Worm (Caenorhabditis elegans): ENCODE measurements around the gene unc-10.

unc-10 gene

DNA sequence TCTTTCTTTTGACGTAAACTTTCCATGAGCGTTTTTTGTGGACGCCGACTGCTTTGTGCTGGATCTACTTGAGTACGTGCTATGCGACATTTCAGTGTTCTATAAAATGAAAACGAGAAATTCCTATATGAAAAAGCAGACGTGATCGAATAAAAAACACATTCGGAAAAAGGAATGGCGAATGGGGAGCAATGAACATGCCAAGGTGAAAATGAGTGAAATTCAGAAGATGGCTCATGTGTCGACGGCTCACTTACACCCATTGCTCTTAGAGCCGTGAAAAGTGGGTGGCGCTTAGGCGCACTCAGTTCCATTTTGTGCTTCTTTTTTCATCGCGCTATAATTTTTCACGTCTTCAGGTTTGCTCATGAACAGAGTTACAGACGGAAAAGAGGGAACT lies 18.5 kb upstream of the unc-10 start, which contains the start of gene K03A1.4:
Gene K03A1.4 (minus strand): TSS at position 101 of the 400 bp plus-strand sequence.
- TF ChIP-seq klf-2 (GFP tag; conservative IDR thresholded peaks at IDR 0.05) (no peak), med-1 (GFP tag; optimal IDR thresholded peaks at IDR 0.05; ENCODE audit: insufficient read depth) (no peak), cog-1 (tag; optimal IDR thresholded peaks at IDR 0.05) (no peak), flt-1 (GFP tag; IDR thresholded peaks at IDR 0.05) (no peak), tab-1 (GFP tag; IDR thresholded peaks at IDR 0.05) (no peak), ref-1 (GFP tag; conservative IDR thresholded peaks at IDR 0.05) (no peak), ztf-23 (GFP tag; IDR thresholded peaks at IDR 0.05) (no peak), T22C8.4 (GFP tag; IDR thresholded peaks at IDR 0.05) (no peak), ztf-29 (GFP tag; IDR thresholded peaks at IDR 0.05) (no peak)

DNA sequence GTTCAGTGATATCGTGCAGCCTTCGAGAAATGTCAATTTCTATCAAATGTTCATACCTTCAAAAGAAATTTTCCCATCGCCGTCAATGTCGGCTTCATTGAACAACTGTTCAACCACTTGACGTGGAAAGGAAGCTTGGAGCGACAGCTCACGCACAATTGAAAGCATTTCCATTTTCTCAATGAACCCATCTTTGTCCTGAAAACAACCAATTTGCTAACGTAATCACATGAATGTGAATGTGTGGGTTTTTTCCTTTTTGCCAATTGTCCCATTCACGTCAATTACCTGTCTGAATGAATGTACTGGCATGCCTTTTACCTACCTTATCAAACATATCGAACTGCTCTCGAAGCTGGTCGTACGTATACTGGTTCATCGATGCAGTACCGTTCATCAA lies 16.2 kb upstream of the unc-10 start:
- TF ChIP-seq ztf-29 (GFP tag; IDR thresholded peaks at IDR 0.05) (no peak), cog-1 (tag; optimal IDR thresholded peaks at IDR 0.05) (no peak), flt-1 (GFP tag; IDR thresholded peaks at IDR 0.05) (no peak), med-1 (GFP tag; optimal IDR thresholded peaks at IDR 0.05; ENCODE audit: insufficient read depth) (no peak), tab-1 (GFP tag; IDR thresholded peaks at IDR 0.05) (no peak), ref-1 (GFP tag; conservative IDR thresholded peaks at IDR 0.05) (no peak), T22C8.4 (GFP tag; IDR thresholded peaks at IDR 0.05) (no peak), ztf-23 (GFP tag; IDR thresholded peaks at IDR 0.05) (no peak), klf-2 (GFP tag; conservative IDR thresholded peaks at IDR 0.05) (no peak)

DNA sequence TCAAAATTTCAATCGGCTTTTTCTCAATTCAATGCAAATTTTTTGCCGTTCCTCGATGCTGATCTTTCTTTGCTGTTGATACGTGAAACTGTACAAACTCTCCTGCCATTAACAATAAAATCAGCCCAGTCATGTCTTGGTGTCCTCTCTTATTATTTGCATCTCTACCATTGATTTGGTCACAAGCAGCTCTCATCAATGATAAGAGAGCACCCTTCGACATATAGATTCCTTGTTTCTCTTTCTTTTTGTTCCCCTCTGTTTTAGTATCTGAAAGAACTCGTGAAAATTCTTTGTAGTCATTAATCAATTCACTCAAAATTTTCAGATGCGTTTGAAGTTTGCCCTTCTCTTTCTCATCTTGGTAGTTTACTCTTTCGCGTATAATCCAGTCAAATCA lies 11.7 kb upstream of the unc-10 start, which contains the start of gene lron-7:
Gene lron-7 (plus strand): TSS at position 323 of the 400 bp plus-strand sequence.
- TF ChIP-seq klf-2 (GFP tag; conservative IDR thresholded peaks at IDR 0.05) (no peak), ref-1 (GFP tag; conservative IDR thresholded peaks at IDR 0.05) (no peak), med-1 (GFP tag; optimal IDR thresholded peaks at IDR 0.05; ENCODE audit: insufficient read depth) (no peak), ztf-29 (GFP tag; IDR thresholded peaks at IDR 0.05) (no peak), ztf-23 (GFP tag; IDR thresholded peaks at IDR 0.05) (no peak), cog-1 (tag; optimal IDR thresholded peaks at IDR 0.05) (no peak), flt-1 (GFP tag; IDR thresholded peaks at IDR 0.05) (no peak), tab-1 (GFP tag; IDR thresholded peaks at IDR 0.05) (no peak), T22C8.4 (GFP tag; IDR thresholded peaks at IDR 0.05) (no peak)

DNA sequence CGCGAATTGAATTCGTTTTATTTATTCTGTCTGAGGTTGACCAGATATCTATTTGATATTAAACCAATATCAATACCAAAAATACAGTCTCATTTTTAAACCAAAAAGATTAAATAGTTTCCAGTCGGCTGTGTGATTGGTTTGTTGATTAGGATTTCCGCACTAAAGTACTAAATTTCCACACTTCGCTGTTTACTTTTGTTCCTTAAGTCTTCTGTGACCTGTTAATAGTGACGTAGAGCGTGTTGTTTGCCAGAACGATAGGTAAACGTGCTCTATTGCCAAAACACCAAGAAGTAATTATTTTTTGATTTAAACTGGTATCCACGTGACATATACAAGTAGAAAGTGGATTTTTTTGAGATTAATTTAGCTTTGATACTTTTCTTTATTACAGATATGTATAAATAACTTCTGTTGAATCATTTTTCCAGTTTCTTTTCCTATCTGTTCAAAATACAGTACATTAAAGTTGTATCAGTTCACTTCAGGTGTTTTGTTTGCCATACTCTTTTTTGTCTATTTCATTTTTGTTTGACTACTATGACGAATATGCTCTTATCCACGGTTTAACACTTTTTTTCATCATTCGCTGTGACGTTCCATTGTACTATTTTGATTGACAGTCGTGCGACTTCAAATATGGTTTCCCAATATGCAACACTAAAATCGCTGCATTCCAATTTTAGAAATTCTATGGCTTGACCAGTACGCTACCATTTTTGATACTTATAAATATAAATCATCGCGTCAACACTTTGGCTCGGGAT lies 10.9 kb upstream of the unc-10 start:
- TF ChIP-seq ref-1 (GFP tag; conservative IDR thresholded peaks at IDR 0.05) (no peak), klf-2 (GFP tag; conservative IDR thresholded peaks at IDR 0.05) (no peak), ztf-23 (GFP tag; IDR thresholded peaks at IDR 0.05) (no peak), tab-1 (GFP tag; IDR thresholded peaks at IDR 0.05) (no peak), flt-1 (GFP tag; IDR thresholded peaks at IDR 0.05) (no peak), T22C8.4 (GFP tag; IDR thresholded peaks at IDR 0.05) (no peak), med-1 (GFP tag; optimal IDR thresholded peaks at IDR 0.05; ENCODE audit: insufficient read depth) (no peak), ztf-29 (GFP tag; IDR thresholded peaks at IDR 0.05) (no peak), cog-1 (tag; optimal IDR thresholded peaks at IDR 0.05) (no peak)

DNA sequence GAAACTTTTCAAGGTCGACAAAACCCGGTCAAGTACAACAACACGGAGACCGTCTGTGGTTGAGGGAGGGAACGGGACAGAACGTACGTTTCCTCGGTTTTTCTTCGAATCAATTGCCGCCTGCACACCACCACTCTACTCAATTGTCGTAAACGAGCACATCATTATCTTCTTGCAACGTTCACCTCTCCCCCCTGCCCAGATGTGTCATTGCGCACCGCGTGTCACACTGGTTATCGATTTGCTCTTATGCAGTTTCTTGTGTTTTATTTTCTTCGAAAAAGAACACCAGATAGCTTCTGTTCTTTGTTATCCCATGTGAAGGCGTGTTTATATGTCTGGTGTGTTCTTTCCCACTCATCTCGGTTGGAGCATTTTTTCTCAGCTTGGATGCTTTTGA lies 9.4 kb upstream of the unc-10 start:
- TF ChIP-seq tab-1 (GFP tag; IDR thresholded peaks at IDR 0.05) (no peak), ztf-29 (GFP tag; IDR thresholded peaks at IDR 0.05) (no peak), cog-1 (tag; optimal IDR thresholded peaks at IDR 0.05) (no peak), klf-2 (GFP tag; conservative IDR thresholded peaks at IDR 0.05) (no peak), ztf-23 (GFP tag; IDR thresholded peaks at IDR 0.05) (no peak), med-1 (GFP tag; optimal IDR thresholded peaks at IDR 0.05; ENCODE audit: insufficient read depth) (no peak), T22C8.4 (GFP tag; IDR thresholded peaks at IDR 0.05) (no peak), flt-1 (GFP tag; IDR thresholded peaks at IDR 0.05) (no peak), ref-1 (GFP tag; conservative IDR thresholded peaks at IDR 0.05) (no peak)

DNA sequence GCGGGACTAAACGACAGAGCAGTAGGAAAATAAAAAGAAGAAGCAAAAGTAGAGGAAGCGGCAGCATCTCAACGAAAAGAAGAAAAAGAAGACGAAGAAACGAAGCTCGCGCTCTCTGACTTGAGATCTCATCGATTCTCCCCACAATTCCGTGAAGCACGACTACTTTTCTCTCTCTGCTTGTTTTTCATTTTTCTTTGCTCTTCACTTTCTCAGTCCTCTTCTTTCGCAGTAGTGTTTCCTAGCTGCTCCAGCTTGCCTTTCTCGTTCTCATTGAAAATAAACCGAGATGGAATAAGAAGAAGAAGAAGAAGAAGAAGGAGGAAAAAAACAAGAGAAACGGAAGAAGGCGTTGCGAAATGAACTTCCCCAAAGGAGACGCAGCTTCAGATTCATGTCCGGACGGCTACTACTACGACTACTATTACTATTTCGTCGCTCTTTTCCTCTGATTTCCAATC lies 4.6 kb upstream of the unc-10 start:
- TF ChIP-seq ref-1 (GFP tag; conservative IDR thresholded peaks at IDR 0.05) (no peak), klf-2 (GFP tag; conservative IDR thresholded peaks at IDR 0.05) (no peak), cog-1 (tag; optimal IDR thresholded peaks at IDR 0.05) (no peak), med-1 (GFP tag; optimal IDR thresholded peaks at IDR 0.05; ENCODE audit: insufficient read depth) (no peak), ztf-29 (GFP tag; IDR thresholded peaks at IDR 0.05) (no peak), flt-1 (GFP tag; IDR thresholded peaks at IDR 0.05) (no peak), ztf-23 (GFP tag; IDR thresholded peaks at IDR 0.05) (no peak)

DNA sequence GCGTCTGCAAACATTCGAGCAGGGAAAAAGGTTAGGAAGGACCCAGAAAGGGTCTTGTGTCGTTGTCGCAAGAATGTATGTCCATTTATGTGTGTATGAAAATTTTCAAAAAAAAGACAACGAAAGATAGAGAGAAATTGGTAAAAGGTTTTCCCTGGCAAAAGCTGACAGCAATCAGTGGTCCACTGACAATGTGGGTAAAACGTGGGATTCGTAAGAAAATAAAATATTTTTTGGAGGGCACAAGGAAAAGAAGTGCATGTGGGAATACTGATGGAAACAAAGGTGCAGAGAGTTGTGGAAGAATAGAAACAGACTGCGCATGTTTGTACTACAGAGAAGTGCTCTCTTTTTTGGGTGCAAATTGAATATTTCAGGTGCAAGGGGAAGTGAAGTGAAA lies 3.0 kb upstream of the unc-10 start:
- TF ChIP-seq tab-1 (GFP tag; IDR thresholded peaks at IDR 0.05) (no peak), ref-1 (GFP tag; conservative IDR thresholded peaks at IDR 0.05) (no peak), ztf-23 (GFP tag; IDR thresholded peaks at IDR 0.05) (no peak), ztf-29 (GFP tag; IDR thresholded peaks at IDR 0.05) (no peak), klf-2 (GFP tag; conservative IDR thresholded peaks at IDR 0.05) (no peak), med-1 (GFP tag; optimal IDR thresholded peaks at IDR 0.05; ENCODE audit: insufficient read depth) (no peak), cog-1 (tag; optimal IDR thresholded peaks at IDR 0.05) (no peak), T22C8.4 (GFP tag; IDR thresholded peaks at IDR 0.05) (no peak), flt-1 (GFP tag; IDR thresholded peaks at IDR 0.05) (no peak)

DNA sequence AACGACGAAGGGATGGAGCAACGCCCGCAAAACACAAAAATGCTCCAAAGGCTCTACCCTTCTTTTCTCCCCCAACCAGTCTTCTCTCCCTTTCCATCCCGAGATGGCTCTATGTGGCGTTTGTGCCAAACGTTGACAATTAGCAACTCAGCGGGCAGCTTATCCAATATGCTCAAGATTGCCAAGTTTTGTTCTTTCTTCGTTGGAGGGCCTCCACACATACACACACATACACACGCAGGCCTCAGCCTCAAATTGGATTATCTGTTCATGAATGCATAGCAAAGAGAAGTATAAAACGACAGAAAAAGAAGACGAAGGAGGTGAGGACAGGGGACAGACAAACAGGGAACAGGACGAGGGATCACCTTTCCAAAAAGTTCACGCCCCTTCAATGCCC lies 1.2 kb upstream of the unc-10 start:
- TF ChIP-seq ztf-23 (GFP tag; IDR thresholded peaks at IDR 0.05) = no peak
- TF ChIP-seq T22C8.4 (GFP tag; IDR thresholded peaks at IDR 0.05) = no peak
- TF ChIP-seq flt-1 (GFP tag; IDR thresholded peaks at IDR 0.05) = no peak
- no peak for TF ChIP-seq tab-1 (GFP tag; IDR thresholded peaks at IDR 0.05)
- no peak for TF ChIP-seq ztf-29 (GFP tag; IDR thresholded peaks at IDR 0.05)
- TF ChIP-seq klf-2 (GFP tag; conservative IDR thresholded peaks at IDR 0.05) = no peak
- no peak for TF ChIP-seq ref-1 (GFP tag; conservative IDR thresholded peaks at IDR 0.05)
- TF ChIP-seq cog-1 (tag; optimal IDR thresholded peaks at IDR 0.05) = no peak
- no peak for TF ChIP-seq med-1 (GFP tag; optimal IDR thresholded peaks at IDR 0.05; ENCODE audit: insufficient read depth)

DNA sequence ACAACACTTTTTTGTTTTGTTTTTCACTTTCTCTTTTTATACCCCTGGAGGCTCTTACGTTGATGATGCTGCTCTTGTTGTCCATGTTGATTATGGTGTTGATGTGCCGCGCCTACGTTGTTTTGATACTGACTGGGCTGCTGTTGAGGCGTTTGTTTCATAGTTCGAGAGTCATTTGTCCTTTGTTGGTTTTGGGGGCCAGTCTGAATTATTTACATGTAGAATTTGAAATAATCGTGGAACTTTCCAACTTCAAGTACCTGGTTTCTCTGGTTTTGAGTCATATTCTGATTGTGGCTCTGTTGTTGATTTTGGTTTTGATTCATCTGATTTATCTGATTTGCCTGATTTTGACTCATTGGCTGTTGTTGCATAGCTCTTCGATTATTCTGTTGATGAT lies 2.0 kb downstream of the unc-10 start:
- TF ChIP-seq klf-2 (GFP tag; conservative IDR thresholded peaks at IDR 0.05) (no peak), T22C8.4 (GFP tag; IDR thresholded peaks at IDR 0.05) (no peak), ztf-29 (GFP tag; IDR thresholded peaks at IDR 0.05) (no peak), ref-1 (GFP tag; conservative IDR thresholded peaks at IDR 0.05) (no peak), cog-1 (tag; optimal IDR thresholded peaks at IDR 0.05) (no peak), ztf-23 (GFP tag; IDR thresholded peaks at IDR 0.05) (no peak), flt-1 (GFP tag; IDR thresholded peaks at IDR 0.05) (no peak), med-1 (GFP tag; optimal IDR thresholded peaks at IDR 0.05; ENCODE audit: insufficient read depth) (no peak), tab-1 (GFP tag; IDR thresholded peaks at IDR 0.05) (no peak)
